Worm (Caenorhabditis elegans) whole organism, L3 larva: ENCODE measurements around the gene srbc-7.

Source experiments
- R02D3.7 ChIP-seq: fragments of 150-350 bp; optimal IDR thresholded peaks from 2 replicates; lab custom pipeline; 2014; ENCODE audit warnings: missing biosample characterization, missing genetic modification characterization
- ZK546.5 ChIP-seq: sonication (generic microtip); optimal IDR thresholded peaks from 2 replicates; lab custom pipeline; 2017; ENCODE audit warnings: missing biosample characterization, missing genetic modification characterization
- ama-1 ChIP-seq: fragments of 150-350 bp; optimal IDR thresholded peaks from 2 replicates; lab custom pipeline; 2018
- ceh-16 ChIP-seq: sonication (generic microtip); optimal IDR thresholded peaks from 2 replicates; lab custom pipeline; 2017; ENCODE audit warnings: missing biosample characterization, missing genetic modification characterization
- ceh-28 ChIP-seq: fragments of 150-350 bp; optimal IDR thresholded peaks from 2 replicates; lab custom pipeline; 2014; ENCODE audit warnings: missing biosample characterization, missing genetic modification reagents, missing genetic modification characterization
- ceh-82 ChIP-seq: fragments of 150-350 bp; optimal IDR thresholded peaks from 2 replicates; lab custom pipeline; 2014; ENCODE audit warnings: missing biosample characterization, missing genetic modification characterization
- egl-27 ChIP-seq: sonication (generic microtip); optimal IDR thresholded peaks from 4 replicates; lab custom pipeline; 2017; ENCODE audit warnings: missing biosample characterization, missing genetic modification reagents, missing genetic modification characterization
- egl-5 ChIP-seq: fragments of 150-350 bp; optimal IDR thresholded peaks from 2 replicates; lab custom pipeline; 2017; ENCODE audit warnings: missing biosample characterization, missing genetic modification reagents, missing genetic modification characterization, inconsistent platforms
- elt-1 ChIP-seq: fragments of 150-350 bp; optimal IDR thresholded peaks from 2 replicates; lab custom pipeline; 2014; ENCODE audit warnings: missing biosample characterization, missing genetic modification characterization
- elt-2 ChIP-seq: sonication (generic microtip); optimal IDR thresholded peaks from 2 replicates; lab custom pipeline; 2016; ENCODE audit warnings: missing genetic modification reagents, mild to moderate bottlenecking, missing genetic modification characterization, missing compliant biosample characterization
- elt-3 ChIP-seq, 3 experiments: fragments of 150-350 bp in 1 of 3; sonication (generic microtip) in 2 of 3; optimal IDR thresholded peaks; 2 replicates in 2 of 3; 4 replicates in 1 of 3; lab custom pipeline; 2014 to 2017; ENCODE audit warnings: missing biosample characterization in 3 of 3, missing genetic modification characterization in 3 of 3
- eor-1 ChIP-seq, 2 experiments: fragments of 150-350 bp; optimal IDR thresholded peaks; 2 replicates each; lab custom pipeline; 2014 to 2018; ENCODE audit warnings: missing biosample characterization in 2 of 2, missing genetic modification characterization in 2 of 2
- fkh-10 ChIP-seq: sonication (generic microtip); optimal IDR thresholded peaks from 2 replicates; lab custom pipeline; 2017; ENCODE audit warnings: missing biosample characterization, missing genetic modification reagents, missing genetic modification characterization
- fkh-2 ChIP-seq: fragments of 150-350 bp; optimal IDR thresholded peaks from 2 replicates; lab custom pipeline; 2014; ENCODE audit warnings: missing biosample characterization, missing genetic modification reagents, missing genetic modification characterization
- fos-1 ChIP-seq: fragments of 150-350 bp; optimal IDR thresholded peaks from 2 replicates; lab custom pipeline; 2014; ENCODE audit warnings: missing biosample characterization, missing genetic modification characterization
- hmg-11 ChIP-seq: sonication (generic microtip); optimal IDR thresholded peaks from 2 replicates; lab custom pipeline; 2016; ENCODE audit warnings: missing genetic modification characterization, missing compliant biosample characterization
- jun-1 ChIP-seq: fragments of 150-350 bp; optimal IDR thresholded peaks from 2 replicates; lab custom pipeline; 2014; ENCODE audit warnings: missing biosample characterization, missing genetic modification reagents, missing genetic modification characterization
- lin-15B ChIP-seq: fragments of 150-350 bp; optimal IDR thresholded peaks from 2 replicates; lab custom pipeline; 2014; ENCODE audit warnings: missing biosample characterization, missing genetic modification characterization
- lin-39 ChIP-seq: fragments of 150-350 bp; optimal IDR thresholded peaks from 2 replicates; lab custom pipeline; 2018; ENCODE audit warnings: missing biosample characterization, missing genetic modification reagents, missing genetic modification characterization
- lsy-12 ChIP-seq: sonication (generic microtip); optimal IDR thresholded peaks from 2 replicates; lab custom pipeline; 2016; ENCODE audit warnings: mild to moderate bottlenecking, missing genetic modification characterization, missing compliant biosample characterization
- mdl-1 ChIP-seq: fragments of 150-350 bp; optimal IDR thresholded peaks from 2 replicates; lab custom pipeline; 2014; ENCODE audit warnings: missing biosample characterization, missing genetic modification characterization
- nfya-1 ChIP-seq: sonication (generic microtip); optimal IDR thresholded peaks from 2 replicates; lab custom pipeline; 2017; ENCODE audit warnings: missing genetic modification characterization, mild to moderate bottlenecking, missing compliant biosample characterization, antibody characterized with exemption, moderate library complexity; ENCODE audit not compliant: insufficient read depth
- nhr-11 ChIP-seq: fragments of 150-350 bp; optimal IDR thresholded peaks from 2 replicates; lab custom pipeline; 2014; ENCODE audit warnings: missing biosample characterization, missing genetic modification characterization
- nhr-23 ChIP-seq: fragments of 150-350 bp; optimal IDR thresholded peaks from 2 replicates; lab custom pipeline; 2014; ENCODE audit warnings: missing biosample characterization, missing genetic modification reagents, missing genetic modification characterization
- nhr-237 ChIP-seq: fragments of 150-350 bp; optimal IDR thresholded peaks from 2 replicates; lab custom pipeline; 2014; ENCODE audit warnings: missing biosample characterization, missing genetic modification characterization
- nhr-25 ChIP-seq: sonication (generic microtip); optimal IDR thresholded peaks from 2 replicates; lab custom pipeline; 2017; ENCODE audit warnings: missing biosample characterization, missing genetic modification characterization
- nhr-28 ChIP-seq: fragments of 150-350 bp; optimal IDR thresholded peaks from 2 replicates; lab custom pipeline; 2014; ENCODE audit warnings: missing biosample characterization, missing genetic modification characterization
- nhr-43 ChIP-seq: sonication (generic microtip); optimal IDR thresholded peaks from 2 replicates; lab custom pipeline; 2016; ENCODE audit warnings: mild to moderate bottlenecking, missing genetic modification characterization, missing compliant biosample characterization; ENCODE audit not compliant: poor library complexity, severe bottlenecking
- nhr-67 ChIP-seq: fragments of 150-350 bp; optimal IDR thresholded peaks from 2 replicates; lab custom pipeline; 2014; ENCODE audit warnings: missing biosample characterization, missing genetic modification characterization
- nhr-76 ChIP-seq: fragments of 150-350 bp; sonication (generic microtip); optimal IDR thresholded peaks from 5 replicates; lab custom pipeline; 2014; ENCODE audit warnings: missing biosample characterization, missing genetic modification characterization
- pha-4 ChIP-seq: fragments of 150-350 bp; optimal IDR thresholded peaks from 2 replicates; lab custom pipeline; 2014; ENCODE audit warnings: missing biosample characterization, missing genetic modification reagents, missing genetic modification characterization
- pqm-1 ChIP-seq: fragments of 150-350 bp; optimal IDR thresholded peaks from 2 replicates; lab custom pipeline; 2017; ENCODE audit warnings: missing biosample characterization, missing genetic modification characterization, inconsistent platforms
- sea-2 ChIP-seq: fragments of 150-350 bp; sonication (generic microtip); optimal IDR thresholded peaks from 4 replicates; lab custom pipeline; 2014; ENCODE audit warnings: missing biosample characterization, missing genetic modification reagents, missing genetic modification characterization
- skn-1 ChIP-seq: fragments of 150-350 bp; optimal IDR thresholded peaks from 2 replicates; lab custom pipeline; 2014; ENCODE audit warnings: missing biosample characterization, missing genetic modification characterization
- snpc-4 ChIP-seq: fragments of 150-350 bp; optimal IDR thresholded peaks from 2 replicates; lab custom pipeline; 2014; ENCODE audit warnings: missing biosample characterization, missing genetic modification characterization
- tbx-2 ChIP-seq: sonication (generic microtip); optimal IDR thresholded peaks from 2 replicates; lab custom pipeline; 2016; ENCODE audit warnings: mild to moderate bottlenecking, missing genetic modification characterization, missing compliant biosample characterization
- unc-39 ChIP-seq: sonication (generic microtip); optimal IDR thresholded peaks from 4 replicates; lab custom pipeline; 2017; ENCODE audit warnings: missing biosample characterization, missing genetic modification characterization
- unc-62 ChIP-seq: fragments of 150-350 bp; sonication (generic microtip); optimal IDR thresholded peaks from 4 replicates; lab custom pipeline; 2014; ENCODE audit warnings: missing biosample characterization, missing genetic modification reagents, missing genetic modification characterization
- zag-1 ChIP-seq: fragments of 150-350 bp; optimal IDR thresholded peaks from 2 replicates; lab custom pipeline; 2014; ENCODE audit warnings: missing biosample characterization, missing genetic modification characterization
- ztf-11 ChIP-seq: fragments of 150-350 bp; optimal IDR thresholded peaks from 2 replicates; lab custom pipeline; 2014; ENCODE audit warnings: missing biosample characterization, missing genetic modification characterization
- ztf-4 ChIP-seq: fragments of 150-350 bp; optimal IDR thresholded peaks from 2 replicates; lab custom pipeline; 2014; ENCODE audit warnings: missing biosample characterization, missing genetic modification characterization

Gene srbc-7

DNA sequence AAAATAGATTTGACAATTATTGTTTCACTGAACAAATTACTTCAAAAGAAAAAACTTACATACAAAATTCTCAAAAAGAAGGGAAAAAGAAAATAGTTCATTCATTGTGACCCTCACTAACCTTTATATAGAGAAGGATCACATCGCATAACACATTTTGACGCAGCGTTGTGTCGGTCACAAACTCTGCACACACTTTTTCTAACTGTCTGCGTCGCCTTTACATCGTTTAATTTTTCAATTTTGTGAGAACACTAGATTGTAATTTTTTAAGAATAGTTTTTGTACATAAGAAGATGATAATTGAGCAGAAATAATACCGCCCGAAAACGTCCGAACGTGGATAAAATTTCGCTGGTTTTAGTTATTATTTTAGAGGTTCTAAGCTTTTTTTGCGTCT is 6.5 kb downstream of the srbc-7 start, which contains the start of gene C18B10.6:
C18B10.6 (minus strand) TSS at position 101 of the 400 bp plus-strand sequence.
- TF ChIP-seq pqm-1 (no peak), nhr-23 (no peak), ZK546.5 (tag; lab: Kevin White, UChicago) (no peak), pha-4 (tag; lab: Kevin White, UChicago) (no peak), ceh-16 (tag; lab: Kevin White, UChicago) (no peak)

DNA sequence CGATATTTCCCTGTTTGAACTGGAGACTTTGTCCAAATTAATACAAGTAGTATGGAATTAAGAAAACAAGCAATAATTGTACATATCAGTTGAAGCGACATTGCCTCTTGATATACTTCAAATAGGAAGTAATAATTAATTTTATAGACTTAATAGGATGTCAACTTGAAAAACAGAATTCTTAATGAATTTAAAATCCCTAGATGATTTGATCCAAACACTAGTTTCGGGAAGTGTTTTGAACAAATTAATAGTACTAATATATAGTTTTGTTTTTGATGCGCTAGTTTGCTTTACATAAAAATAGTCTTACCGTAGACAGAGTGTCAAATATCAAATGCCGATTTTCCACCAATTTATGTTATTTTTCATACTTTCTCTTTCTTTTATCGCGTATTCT is 9.0 kb downstream of the srbc-7 start, which contains the start of gene str-190:
str-190 (minus strand) TSS at position 101 of the 400 bp plus-strand sequence.
- TF ChIP-seq tbx-2 (tag; lab: Kevin White, UChicago) (no peak), nhr-76 (no peak), nhr-25 (no peak), elt-3 (tag; optimal IDR thresholded peaks at IDR 0.05; lab: Kevin White, UChicago) (no peak), nhr-67 (tag; lab: Kevin White, UChicago) (no peak), ceh-28 (tag; lab: Kevin White, UChicago) (no peak), mdl-1 (no peak), zag-1 (no peak)

DNA sequence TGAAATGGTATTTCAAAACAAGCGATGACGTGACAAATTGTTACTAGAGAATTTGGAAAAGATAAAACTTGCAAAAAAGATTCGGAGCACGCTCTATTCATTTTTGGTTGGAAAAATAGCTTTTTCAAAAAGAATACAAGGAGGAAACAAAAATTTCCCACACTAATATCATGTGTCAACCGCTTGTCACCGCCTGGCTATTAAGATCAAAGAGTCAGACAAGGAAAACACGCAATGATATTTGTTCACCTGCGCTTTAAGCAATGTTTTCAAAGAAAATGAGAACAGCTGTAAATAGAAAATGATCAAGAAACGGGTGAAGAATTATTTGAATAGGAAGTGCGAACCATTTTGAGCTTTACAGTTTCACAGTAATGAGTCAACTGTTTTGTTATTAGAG is 10.7 kb downstream of the srbc-7 start, which contains the start of gene srh-125:
srh-125 (minus strand) TSS at position 101 of the 400 bp plus-strand sequence.
- TF ChIP-seq lsy-12 (no peak), nhr-25 (no peak), egl-27 (tag; lab: Kevin White, UChicago) (no peak), nhr-67 (tag; lab: Kevin White, UChicago) (no peak), ztf-11 (tag; lab: Kevin White, UChicago) (no peak), nhr-76 (no peak), ZK546.5 (tag; lab: Kevin White, UChicago) (no peak), sea-2 (GFP tag; lab: Kevin White, UChicago) (no peak), ama-1 (lab: Kevin White, UChicago) (no peak), zag-1 (no peak), tbx-2 (tag; lab: Kevin White, UChicago) (no peak), elt-3 (tag; optimal IDR thresholded peaks at IDR 0.05; lab: Kevin White, UChicago) (no peak), mdl-1 (no peak), elt-1 (tag; lab: Kevin White, UChicago) (no peak), hmg-11 (tag; lab: Kevin White, UChicago) (no peak), jun-1 (tag; lab: Kevin White, UChicago) (no peak), skn-1 (tag; lab: Kevin White, UChicago) (no peak), fos-1 (tag; lab: Kevin White, UChicago) (no peak)

DNA sequence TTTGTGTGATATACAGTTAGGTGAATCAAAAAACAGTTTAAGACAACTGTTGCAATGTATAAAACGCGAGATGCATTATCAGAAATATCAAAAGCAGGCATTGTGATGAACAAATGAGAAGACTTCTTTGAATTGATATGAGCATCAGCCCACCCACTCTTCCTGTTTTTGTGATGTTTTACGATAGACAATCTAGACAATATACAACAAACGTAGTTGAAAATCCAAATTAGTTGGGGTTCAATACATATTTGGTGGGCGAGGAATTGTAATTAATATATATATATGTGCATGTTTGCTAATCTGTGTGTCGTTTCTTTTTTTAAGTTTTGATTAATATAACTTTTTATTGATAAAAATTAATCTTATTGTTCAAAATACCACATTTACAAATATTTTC is 14.6 kb downstream of the srbc-7 start, which contains the start of gene str-28:
str-28 (minus strand) TSS at position 101 of the 400 bp plus-strand sequence.
- TF ChIP-seq ceh-28 (tag; lab: Kevin White, UChicago) = no peak
- no peak for TF ChIP-seq ZK546.5 (tag; lab: Kevin White, UChicago)
- TF ChIP-seq nhr-25 = no peak
- TF ChIP-seq lin-15B = no peak

DNA sequence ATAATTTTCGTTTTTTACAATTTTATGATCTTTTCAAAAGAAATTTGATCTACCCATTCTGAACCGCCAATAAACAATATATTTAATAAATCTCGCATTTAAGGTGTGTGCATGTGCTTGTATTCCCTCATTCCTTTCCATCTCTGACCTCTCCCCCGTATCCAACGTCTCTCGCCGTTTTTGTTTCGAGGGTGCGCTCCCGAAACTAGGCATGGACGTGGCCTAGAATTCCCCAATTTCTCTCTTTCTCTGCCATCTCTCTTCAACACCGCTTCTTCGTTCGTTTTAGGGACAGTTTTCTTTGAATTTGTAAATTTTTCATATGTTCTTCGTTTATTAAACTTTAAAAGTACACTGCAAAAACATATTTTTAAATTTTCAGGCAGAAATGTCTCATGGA is 21.9 kb downstream of the srbc-7 start, which contains the start of gene F25E5.1:
F25E5.1 (plus strand) TSS at position 376 of the 400 bp plus-strand sequence.
- TF ChIP-seq snpc-4 (tag; lab: Kevin White, UChicago) (peak; percentile 76), ceh-82 (no peak), jun-1 (tag; lab: Kevin White, UChicago) (no peak), lsy-12 (no peak), mdl-1 (no peak), pha-4 (tag; lab: Kevin White, UChicago) (no peak), egl-5 (tag; lab: Kevin White, UChicago) (peak; percentile 50), nhr-237 (tag; lab: Kevin White, UChicago) (no peak), ZK546.5 (tag; lab: Kevin White, UChicago) (no peak), nhr-25 (peak; percentile 65), nhr-43 (tag; lab: Kevin White, UChicago) (peak; percentile 57), fkh-2 (no peak), hmg-11 (tag; lab: Kevin White, UChicago) (peak; percentile 80), nfya-1 (peak; percentile 71), unc-62 (GFP tag; lab: Kevin White, UChicago) (no peak), unc-39 (no peak), eor-1 (tag; optimal IDR thresholded peaks at IDR 0.05; lab: Kevin White, UChicago) (no peak), tbx-2 (tag; lab: Kevin White, UChicago) (no peak), nhr-28 (no peak), nhr-23 (no peak), ceh-28 (tag; lab: Kevin White, UChicago) (no peak), ama-1 (lab: Kevin White, UChicago) (no peak), zag-1 (no peak), ceh-16 (tag; lab: Kevin White, UChicago) (no peak), elt-1 (tag; lab: Kevin White, UChicago) (no peak), nhr-67 (tag; lab: Kevin White, UChicago) (no peak), sea-2 (GFP tag; lab: Kevin White, UChicago) (no peak), nhr-11 (tag; lab: Kevin White, UChicago) (no peak), R02D3.7 (tag; lab: Kevin White, UChicago) (no peak), elt-3 (tag; optimal IDR thresholded peaks at IDR 0.05; lab: Kevin White, UChicago) (no peak), lin-39 (tag; lab: Kevin White, UChicago) (no peak), ztf-11 (tag; lab: Kevin White, UChicago) (no peak), fos-1 (tag; lab: Kevin White, UChicago) (no peak), fkh-10 (GFP tag; lab: Kevin White, UChicago) (no peak), lin-15B (peak; percentile 77), ztf-4 (tag; lab: Kevin White, UChicago) (no peak), elt-2 (tag; lab: Kevin White, UChicago) (peak; percentile 40), nhr-76 (no peak)
